Fruit fly (Drosophila melanogaster) whole organism, embryonic: ENCODE measurements around the gene nst.

Source experiments
- Adf1 ChIP-seq: fragments of 200-800 bp; sonication (Bioruptor generic); IDR thresholded peaks from 2 replicates; pipeline ENCODE4 v1.3.6; 2022; ENCODE audit warnings: missing biosample characterization, missing genetic modification characterization
- BtbVII ChIP-seq: fragments of 200-800 bp; sonication (Bioruptor generic); optimal IDR thresholded peaks from 3 replicates; lab custom pipeline; 2017; ENCODE audit warnings: missing biosample characterization, mild to moderate bottlenecking, missing genetic modification characterization
- C15 ChIP-seq: fragments of 200-800 bp; sonication (Bioruptor generic); IDR thresholded peaks from 3 replicates; pipeline ENCODE4 v1.3.6; 2022; ENCODE audit warnings: missing biosample characterization, missing genetic modification characterization
- CG10321 ChIP-seq: fragments of 200-800 bp; sonication (Bioruptor generic); IDR thresholded peaks from 2 replicates; pipeline ENCODE4 v1.3.6; 2022; ENCODE audit warnings: missing biosample characterization, missing genetic modification characterization
- CG10431 ChIP-seq: fragments of 200-800 bp; sonication (Bioruptor generic); optimal IDR thresholded peaks from 3 replicates; lab custom pipeline; 2018; ENCODE audit warnings: missing biosample characterization, mild to moderate bottlenecking, missing genetic modification characterization
- CG10462 ChIP-seq: fragments of 200-800 bp; sonication (Bioruptor generic); optimal IDR thresholded peaks from 2 replicates; lab custom pipeline; 2016; ENCODE audit warnings: missing biosample characterization, missing genetic modification characterization
- CG10565 ChIP-seq: fragments of 200-800 bp; sonication (Bioruptor generic); optimal IDR thresholded peaks from 3 replicates; lab custom pipeline; 2016; ENCODE audit warnings: missing biosample characterization, mild to moderate bottlenecking, missing genetic modification characterization
- CG11085 ChIP-seq: fragments of 200-800 bp; sonication (Bioruptor generic); IDR thresholded peaks from 2 replicates; pipeline ENCODE4 v1.3.6; 2022; ENCODE audit warnings: missing biosample characterization, missing genetic modification characterization
- CG11723 ChIP-seq: fragments of 200-800 bp; sonication (Bioruptor generic); optimal IDR thresholded peaks from 2 replicates; lab custom pipeline; 2017; ENCODE audit warnings: missing biosample characterization, mild to moderate bottlenecking, missing genetic modification characterization
- CG12071 ChIP-seq: fragments of 200-800 bp; sonication (Bioruptor generic); optimal IDR thresholded peaks from 3 replicates; lab custom pipeline; 2018; ENCODE audit warnings: missing biosample characterization, mild to moderate bottlenecking, missing genetic modification characterization
- CG15011 ChIP-seq: fragments of 200-800 bp; sonication (Bioruptor generic); optimal IDR thresholded peaks from 3 replicates; lab custom pipeline; 2018; ENCODE audit warnings: missing biosample characterization, mild to moderate bottlenecking, missing genetic modification characterization
- CG1602 ChIP-seq: fragments of 200-800 bp; sonication (Bioruptor generic); optimal IDR thresholded peaks from 3 replicates; lab custom pipeline; 2016; ENCODE audit warnings: missing biosample characterization, missing genetic modification characterization
- CG16813 ChIP-seq: fragments of 200-800 bp; sonication (Bioruptor generic); IDR thresholded peaks from 3 replicates; pipeline ENCODE4 v1.3.6; 2022; ENCODE audit warnings: missing biosample characterization, missing genetic modification characterization; ENCODE audit not compliant: partially characterized antibody
- CG17568 ChIP-seq: fragments of 200-800 bp; sonication (Bioruptor generic); optimal IDR thresholded peaks from 2 replicates; lab custom pipeline; 2018; ENCODE audit warnings: missing biosample characterization, mild to moderate bottlenecking, missing genetic modification characterization, moderate library complexity
- CG17802 ChIP-seq: fragments of 200-800 bp; sonication (Bioruptor generic); optimal IDR thresholded peaks from 2 replicates; lab custom pipeline; 2018; ENCODE audit warnings: missing biosample characterization, mild to moderate bottlenecking, missing genetic modification characterization, moderate library complexity
- CG18599 ChIP-seq: fragments of 200-800 bp; sonication (Bioruptor generic); optimal IDR thresholded peaks from 3 replicates; lab custom pipeline; 2017; ENCODE audit warnings: missing biosample characterization, missing genetic modification characterization, mild to moderate bottlenecking, moderate library complexity, missing genetic modification reagents
- CG30020 ChIP-seq: fragments of 200-800 bp; optimal IDR thresholded peaks from 2 replicates; lab custom pipeline; 2019; ENCODE audit warnings: missing biosample characterization, mild to moderate bottlenecking, missing genetic modification characterization, moderate library complexity
- CG31441 ChIP-seq: fragments of 200-800 bp; sonication (Bioruptor generic); IDR thresholded peaks from 2 replicates; pipeline ENCODE4 v1.3.6; 2022; ENCODE audit warnings: missing biosample characterization, missing genetic modification characterization
- CG5953 ChIP-seq: fragments of 200-800 bp; sonication (Bioruptor generic); IDR thresholded peaks from 2 replicates; pipeline ENCODE4 v1.3.6; 2022; ENCODE audit warnings: missing biosample characterization, missing genetic modification characterization
- CG6689 ChIP-seq: fragments of 200-800 bp; sonication (Bioruptor generic); IDR thresholded peaks from 2 replicates; pipeline ENCODE4 v1.3.6; 2022; ENCODE audit warnings: missing biosample characterization, missing genetic modification characterization
- CG6813 ChIP-seq: fragments of 200-800 bp; sonication (Bioruptor generic); optimal IDR thresholded peaks from 2 replicates; lab custom pipeline; 2017; ENCODE audit warnings: missing biosample characterization, missing genetic modification characterization, mild to moderate bottlenecking, moderate library complexity, missing genetic modification reagents
- CG6854 ChIP-seq: fragments of 200-800 bp; sonication (Bioruptor generic); optimal IDR thresholded peaks from 3 replicates; lab custom pipeline; 2017; ENCODE audit warnings: missing biosample characterization, mild to moderate bottlenecking, missing genetic modification characterization
- CG7271 ChIP-seq: fragments of 200-800 bp; sonication (Bioruptor generic); optimal IDR thresholded peaks from 2 replicates; lab custom pipeline; 2018; ENCODE audit warnings: missing biosample characterization, mild to moderate bottlenecking, missing genetic modification characterization, moderate library complexity
- CG7372 ChIP-seq: fragments of 200-800 bp; sonication (Bioruptor generic); IDR thresholded peaks from 2 replicates; pipeline ENCODE4 v1.3.6; 2022; ENCODE audit warnings: missing biosample characterization, missing genetic modification characterization
- CG8924 ChIP-seq: fragments of 200-800 bp; optimal IDR thresholded peaks from 3 replicates; lab custom pipeline; 2019; ENCODE audit warnings: missing biosample characterization, mild to moderate bottlenecking, missing genetic modification characterization, moderate library complexity
- CG9727 ChIP-seq: fragments of 200-800 bp; sonication (Bioruptor generic); optimal IDR thresholded peaks from 3 replicates; lab custom pipeline; 2017; ENCODE audit warnings: missing biosample characterization, mild to moderate bottlenecking, missing genetic modification characterization
- Dad ChIP-seq: fragments of 200-800 bp; sonication (Bioruptor generic); optimal IDR thresholded peaks from 3 replicates; lab custom pipeline; 2016; ENCODE audit warnings: missing biosample characterization, missing genetic modification characterization
- Hmr ChIP-seq: fragments of 200-800 bp; sonication (Bioruptor generic); optimal IDR thresholded peaks from 3 replicates; lab custom pipeline; 2017; ENCODE audit warnings: mild to moderate bottlenecking, missing biosample characterization, missing genetic modification reagents, missing genetic modification characterization
- Hsf ChIP-seq: fragments of 200-800 bp; sonication (Bioruptor generic); optimal IDR thresholded peaks from 3 replicates; lab custom pipeline; 2016; ENCODE audit warnings: missing biosample characterization, missing genetic modification characterization
- Mad ChIP-seq: fragments of 200-800 bp; sonication (Bioruptor generic); optimal IDR thresholded peaks from 2 replicates; lab custom pipeline; 2016; ENCODE audit warnings: missing biosample characterization, missing genetic modification characterization
- Xrp1 ChIP-seq: fragments of 200-800 bp; sonication (Bioruptor generic); IDR thresholded peaks from 2 replicates; pipeline ENCODE4 v1.3.6; 2022; ENCODE audit warnings: missing biosample characterization, missing genetic modification characterization
- YL-1 ChIP-seq: fragments of 200-800 bp; sonication (Bioruptor generic); optimal IDR thresholded peaks from 3 replicates; lab custom pipeline; 2017; ENCODE audit warnings: missing biosample characterization, mild to moderate bottlenecking, missing genetic modification characterization
- ab ChIP-seq: fragments of 200-800 bp; sonication (Bioruptor generic); optimal IDR thresholded peaks from 2 replicates; lab custom pipeline; 2016; ENCODE audit warnings: missing biosample characterization, missing genetic modification characterization
- ash1 ChIP-seq: fragments of 200-800 bp; sonication (Bioruptor generic); optimal IDR thresholded peaks from 2 replicates; lab custom pipeline; 2018; ENCODE audit warnings: missing biosample characterization, mild to moderate bottlenecking, missing genetic modification characterization
- bigmax ChIP-seq: fragments of 200-800 bp; sonication (Bioruptor generic); optimal IDR thresholded peaks from 2 replicates; lab custom pipeline; 2018; ENCODE audit warnings: missing biosample characterization, mild to moderate bottlenecking, missing genetic modification characterization
- bsh ChIP-seq, 2 experiments: fragments of 200-800 bp; sonication (Bioruptor generic); optimal IDR thresholded peaks; 2 replicates each; lab custom pipeline; 2017 to 2018; ENCODE audit warnings: mild to moderate bottlenecking in 2 of 2, missing biosample characterization in 2 of 2, missing genetic modification characterization in 2 of 2, moderate library complexity in 1 of 2
- gcm2 ChIP-seq: fragments of 200-800 bp; sonication (Bioruptor generic); optimal IDR thresholded peaks from 2 replicates; lab custom pipeline; 2016; ENCODE audit warnings: missing biosample characterization, missing genetic modification characterization
- hkb ChIP-seq, 2 experiments: fragments of 200-800 bp in 1 of 2; fragments of >200 bp in 1 of 2; sonication (Bioruptor generic) in 1 of 2; IDR thresholded peaks in 1 of 2; optimal IDR thresholded peaks in 1 of 2; 2 replicates each; pipeline versions ENCODE4 v1.3.6 to Lab custom; 2017 to 2022; ENCODE audit warnings: missing biosample characterization in 1 of 2, missing genetic modification characterization in 1 of 2
- insv ChIP-seq, 2 experiments: fragments of 200-800 bp; sonication (Bioruptor generic); optimal IDR thresholded peaks; 3 replicates each; lab custom pipeline; 2016 to 2018; ENCODE audit warnings: missing biosample characterization in 2 of 2, missing genetic modification characterization in 2 of 2
- maf-S ChIP-seq: fragments of 200-800 bp; sonication (Bioruptor generic); optimal IDR thresholded peaks from 2 replicates; lab custom pipeline; 2016; ENCODE audit warnings: missing biosample characterization, missing genetic modification characterization
- nau ChIP-seq: fragments of 200-800 bp; sonication (Bioruptor generic); optimal IDR thresholded peaks from 3 replicates; lab custom pipeline; 2017; ENCODE audit warnings: missing biosample characterization, mild to moderate bottlenecking, missing genetic modification characterization, missing genetic modification reagents
- nmo ChIP-seq: fragments of 200-800 bp; sonication (Bioruptor generic); optimal IDR thresholded peaks from 2 replicates; lab custom pipeline; 2018; ENCODE audit warnings: missing biosample characterization, mild to moderate bottlenecking, missing genetic modification characterization, moderate library complexity
- oc ChIP-seq: fragments of 200-800 bp; sonication (Bioruptor generic); optimal IDR thresholded peaks from 2 replicates; lab custom pipeline; 2018; ENCODE audit warnings: missing biosample characterization, mild to moderate bottlenecking, missing genetic modification characterization, moderate library complexity
- odd ChIP-seq: fragments of 200-800 bp; sonication (Bioruptor generic); optimal IDR thresholded peaks from 2 replicates; lab custom pipeline; 2017; ENCODE audit warnings: missing biosample characterization, mild to moderate bottlenecking, missing genetic modification characterization
- otp ChIP-seq: fragments of 200-800 bp; sonication (Bioruptor generic); IDR thresholded peaks from 3 replicates; pipeline ENCODE4, ENCODE4 v1.3.6; 2022; ENCODE audit warnings: missing biosample characterization, missing genetic modification characterization
- ro ChIP-seq: fragments of 200-800 bp; sonication (Bioruptor generic); IDR thresholded peaks from 2 replicates; pipeline ENCODE4 v1.3.6; 2022; ENCODE audit warnings: missing biosample characterization, missing genetic modification characterization
- scrt ChIP-seq: fragments of 200-800 bp; sonication (Bioruptor generic); optimal IDR thresholded peaks from 2 replicates; lab custom pipeline; 2018; ENCODE audit warnings: missing biosample characterization, mild to moderate bottlenecking, missing genetic modification characterization, moderate library complexity
- stc ChIP-seq: fragments of 200-800 bp; sonication (Bioruptor generic); IDR thresholded peaks from 2 replicates; pipeline ENCODE4 v1.3.6; 2022; ENCODE audit warnings: missing biosample characterization, missing genetic modification characterization
- unpg ChIP-seq: fragments of 200-800 bp; sonication (Bioruptor generic); optimal IDR thresholded peaks from 3 replicates; lab custom pipeline; 2018; ENCODE audit warnings: missing biosample characterization, mild to moderate bottlenecking, missing genetic modification characterization, moderate library complexity
- yki ChIP-seq: fragments of >200 bp; optimal IDR thresholded peaks from 3 replicates; lab custom pipeline; 2018

nst gene

DNA sequence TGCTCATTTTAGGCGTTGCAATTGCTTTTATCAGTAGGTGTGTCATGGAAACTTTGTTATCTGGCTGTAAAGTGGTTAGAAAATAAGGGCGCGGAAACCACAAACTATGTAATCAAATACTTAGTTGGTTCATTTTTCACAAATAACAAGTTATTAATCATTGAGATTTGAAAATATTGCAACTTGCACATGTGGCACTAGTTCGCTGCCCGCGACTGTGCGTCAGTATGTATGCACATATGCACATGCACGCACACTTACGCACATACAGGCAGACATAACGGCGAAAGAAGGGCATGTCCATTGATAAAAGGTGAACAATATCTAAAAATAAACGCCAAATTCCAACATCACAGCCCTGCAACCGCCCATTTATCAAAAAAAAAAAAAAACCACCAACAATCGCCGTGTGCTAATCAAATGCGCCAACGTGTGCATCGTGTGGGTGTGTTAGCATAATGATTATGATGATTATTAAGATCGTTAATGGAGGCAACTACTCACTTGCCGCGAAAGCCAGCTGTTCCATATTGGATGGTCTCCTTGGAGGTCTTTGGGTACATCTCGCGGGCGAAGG, 452 bp downstream of the nst start (continued):
- TF ChIP-seq Adf1 (GFP tag; lab: Robert Waterston, UW): no peak
- TF ChIP-seq YL-1 (GFP tag; lab: Kevin White, UChicago): no peak
- peak; percentile 19 for TF ChIP-seq BtbVII (GFP tag; lab: Kevin White, UChicago)
- TF ChIP-seq CG31441 (GFP tag; lab: Robert Waterston, UW): peak; percentile 67; the same call in 1 of the 2 replicates
- peak; percentile 42 for TF ChIP-seq nmo (GFP tag; lab: Kevin White, UChicago)
- no peak for TF ChIP-seq Hmr (GFP tag; lab: Kevin White, UChicago)
- peak; percentile 43 for TF ChIP-seq Hsf (GFP tag; lab: Kevin White, UChicago)
- TF ChIP-seq oc (tag; lab: Kevin White, UChicago): no peak
- TF ChIP-seq CG6689 (GFP tag; lab: Robert Waterston, UW): peak; percentile 46
- no peak for TF ChIP-seq CG6854
- TF ChIP-seq CG11723: no peak
- no peak for TF ChIP-seq ash1
- TF ChIP-seq bigmax: no peak
- no peak for TF ChIP-seq maf-S
- peak; percentile 66 for TF ChIP-seq unpg (GFP tag; lab: Kevin White, UChicago)
- no peak for TF ChIP-seq CG10462 (GFP tag; lab: Kevin White, UChicago)
- peak; percentile 59 for TF ChIP-seq nau (GFP tag; lab: Kevin White, UChicago)
- TF ChIP-seq CG10321 (GFP tag; lab: Robert Waterston, UW): 0 out of 2 replicates have a peak, but pooled peaks have one; percentile 11
- peak; percentile 15 for TF ChIP-seq CG17802 (tag; lab: Kevin White, UChicago)
- no peak for TF ChIP-seq CG15011
- no peak for TF ChIP-seq gcm2
- TF ChIP-seq CG7271 (tag; lab: Kevin White, UChicago): no peak
- peak; percentile 1 for TF ChIP-seq Mad (GFP tag; lab: Kevin White, UChicago)
- TF ChIP-seq CG12071 (GFP tag; lab: Kevin White, UChicago): peak; percentile 25
- TF ChIP-seq CG5953 (GFP tag; lab: Robert Waterston, UW): no peak
- TF ChIP-seq odd (GFP tag; lab: Kevin White, UChicago): no peak
- no peak for TF ChIP-seq CG16813 (GFP tag; lab: Robert Waterston, UW)
- no peak for TF ChIP-seq hkb (optimal IDR thresholded peaks at IDR 0.05; lab: Kevin White, UChicago)
- TF ChIP-seq hkb (GFP tag; IDR thresholded peaks at IDR 0.05; lab: Robert Waterston, UW): peak; percentile 80
- no peak for TF ChIP-seq CG10565 (GFP tag; lab: Kevin White, UChicago)
- TF ChIP-seq bsh (GFP tag; optimal IDR thresholded peaks at IDR 0.05; lab: Kevin White, UChicago): peak; percentile 23 to 67
- no peak for TF ChIP-seq CG7372 (GFP tag; lab: Robert Waterston, UW)
- peak; percentile 29 for TF ChIP-seq CG9727 (GFP tag; lab: Kevin White, UChicago)
- TF ChIP-seq CG17568 (GFP tag; lab: Kevin White, UChicago): no peak
- TF ChIP-seq yki: no peak
- TF ChIP-seq ab (GFP tag; lab: Kevin White, UChicago): no peak
- TF ChIP-seq CG1602: peak; percentile 3
- TF ChIP-seq insv (GFP tag; optimal IDR thresholded peaks at IDR 0.05; lab: Kevin White, UChicago): no peak
- TF ChIP-seq CG6813: peak; percentile 31
- TF ChIP-seq C15 (GFP tag; lab: Robert Waterston, UW): no peak
- TF ChIP-seq CG8924: peak; percentile 42
- TF ChIP-seq scrt: peak; percentile 10
- TF ChIP-seq CG10431 (GFP tag; lab: Kevin White, UChicago): no peak
- TF ChIP-seq otp (GFP tag; lab: Robert Waterston, UW): 0 out of 3 replicates have a peak, but pooled peaks have one; percentile 43
- no peak for TF ChIP-seq CG30020 (tag; lab: Kevin White, UChicago)
- TF ChIP-seq Dad (GFP tag; lab: Kevin White, UChicago): no peak
- no peak for TF ChIP-seq ro
- TF ChIP-seq stc (GFP tag; lab: Robert Waterston, UW): 0 out of 2 replicates have a peak, but pooled peaks have one; percentile 50
- TF ChIP-seq Xrp1 (GFP tag; lab: Robert Waterston, UW): peak; percentile 71
- peak; percentile 33 for TF ChIP-seq CG18599 (GFP tag; lab: Kevin White, UChicago)
- no peak for TF ChIP-seq CG11085
